Fruit fly (Drosophila melanogaster) whole organism, pupa: ENCODE data around the gene CG34180.

Experiments used
- CG10348 ChIP-seq: fragments of 200-800 bp; sonication (Bioruptor generic); IDR thresholded peaks from 2 replicates; pipeline ENCODE4 v1.3.6; 2022; ENCODE audit warnings: missing biosample characterization, missing genetic modification characterization
- CG12605 ChIP-seq: fragments of 200-800 bp; sonication (Bioruptor generic); IDR thresholded peaks from 2 replicates; pipeline ENCODE4 v1.3.6; 2022; ENCODE audit warnings: missing biosample characterization, missing genetic modification characterization
- CG13204 ChIP-seq: fragments of 200-800 bp; sonication (Bioruptor generic); optimal IDR thresholded peaks from 2 replicates; lab custom pipeline; 2018; ENCODE audit warnings: missing biosample characterization, mild to moderate bottlenecking, missing genetic modification characterization, moderate library complexity
- CG14655 ChIP-seq: fragments of 200-800 bp; sonication (Bioruptor generic); optimal IDR thresholded peaks from 3 replicates; lab custom pipeline; 2017; ENCODE audit warnings: mild to moderate bottlenecking, missing biosample characterization, missing genetic modification reagents, missing genetic modification characterization
- CG15710 ChIP-seq: fragments of 200-800 bp; sonication (Bioruptor generic); optimal IDR thresholded peaks from 2 replicates; lab custom pipeline; 2018; ENCODE audit warnings: missing biosample characterization, mild to moderate bottlenecking, missing genetic modification characterization, moderate library complexity
- CG17806 ChIP-seq: fragments of 200-800 bp; sonication (Bioruptor generic); optimal IDR thresholded peaks from 2 replicates; lab custom pipeline; 2018; ENCODE audit warnings: missing biosample characterization, mild to moderate bottlenecking, missing genetic modification characterization, moderate library complexity
- CG32121 ChIP-seq: fragments of 200-800 bp; sonication (Bioruptor generic); IDR thresholded peaks from 2 replicates; pipeline ENCODE4 v1.3.6; 2022; ENCODE audit warnings: missing biosample characterization, missing genetic modification characterization
- CG34367 ChIP-seq: fragments of 200-800 bp; sonication (Bioruptor generic); optimal IDR thresholded peaks from 2 replicates; lab custom pipeline; 2018; ENCODE audit warnings: missing biosample characterization, mild to moderate bottlenecking, missing genetic modification characterization
- CG4496 ChIP-seq: fragments of 200-800 bp; sonication (Bioruptor generic); IDR thresholded peaks from 3 replicates; pipeline ENCODE4 v1.3.6; 2022; ENCODE audit warnings: missing biosample characterization, missing genetic modification characterization
- CG8159 ChIP-seq: fragments of 200-800 bp; sonication (Bioruptor generic); optimal IDR thresholded peaks from 3 replicates; lab custom pipeline; 2018; ENCODE audit warnings: missing biosample characterization, mild to moderate bottlenecking, missing genetic modification characterization, moderate library complexity
- CG8301 ChIP-seq: fragments of 200-800 bp; sonication (Bioruptor generic); optimal IDR thresholded peaks from 2 replicates; lab custom pipeline; 2018; ENCODE audit warnings: missing biosample characterization, mild to moderate bottlenecking, missing genetic modification characterization
- CG9948 ChIP-seq: fragments of 200-800 bp; sonication (Bioruptor generic); optimal IDR thresholded peaks from 2 replicates; lab custom pipeline; 2018; ENCODE audit warnings: missing biosample characterization, mild to moderate bottlenecking, missing genetic modification characterization, moderate library complexity
- D1 ChIP-seq: fragments of 200-800 bp; sonication (Bioruptor generic); optimal IDR thresholded peaks from 2 replicates; lab custom pipeline; 2018; ENCODE audit warnings: missing biosample characterization, mild to moderate bottlenecking, missing genetic modification characterization, moderate library complexity
- EcR ChIP-seq: fragments of 200-800 bp; sonication (Bioruptor generic); optimal IDR thresholded peaks from 3 replicates; lab custom pipeline; 2019; ENCODE audit warnings: missing biosample characterization, missing genetic modification characterization, mild to moderate bottlenecking, moderate library complexity, missing genetic modification reagents
- Ets98B ChIP-seq: fragments of 200-800 bp; sonication (Bioruptor generic); IDR thresholded peaks from 2 replicates; pipeline ENCODE4 v1.3.6; 2022; ENCODE audit warnings: missing biosample characterization, missing genetic modification characterization
- Pif1A ChIP-seq: fragments of 200-800 bp; sonication (Bioruptor generic); optimal IDR thresholded peaks from 3 replicates; lab custom pipeline; 2016; ENCODE audit warnings: missing biosample characterization, missing genetic modification characterization
- Pif1B ChIP-seq: fragments of 200-800 bp; sonication (Bioruptor generic); optimal IDR thresholded peaks from 3 replicates; lab custom pipeline; 2016; ENCODE audit warnings: missing biosample characterization, missing genetic modification characterization
- Snoo ChIP-seq: fragments of 200-800 bp; sonication (Bioruptor generic); optimal IDR thresholded peaks from 3 replicates; lab custom pipeline; 2017; ENCODE audit warnings: missing biosample characterization, mild to moderate bottlenecking, missing genetic modification characterization, inconsistent platforms
- fd96Ca ChIP-seq: fragments of 200-800 bp; sonication (Bioruptor generic); IDR thresholded peaks from 3 replicates; pipeline ENCODE4 v1.3.6; 2022; ENCODE audit warnings: missing biosample characterization, missing genetic modification characterization
- gl ChIP-seq: fragments of 200-800 bp; sonication (Bioruptor generic); optimal IDR thresholded peaks from 2 replicates; lab custom pipeline; 2018; ENCODE audit warnings: missing biosample characterization, mild to moderate bottlenecking, missing genetic modification characterization
- rn ChIP-seq: fragments of 200-800 bp; sonication (Bioruptor generic); IDR thresholded peaks from 2 replicates; pipeline ENCODE4 v1.3.6; 2022; ENCODE audit warnings: missing biosample characterization, missing genetic modification characterization

Gene CG34180

DNA sequence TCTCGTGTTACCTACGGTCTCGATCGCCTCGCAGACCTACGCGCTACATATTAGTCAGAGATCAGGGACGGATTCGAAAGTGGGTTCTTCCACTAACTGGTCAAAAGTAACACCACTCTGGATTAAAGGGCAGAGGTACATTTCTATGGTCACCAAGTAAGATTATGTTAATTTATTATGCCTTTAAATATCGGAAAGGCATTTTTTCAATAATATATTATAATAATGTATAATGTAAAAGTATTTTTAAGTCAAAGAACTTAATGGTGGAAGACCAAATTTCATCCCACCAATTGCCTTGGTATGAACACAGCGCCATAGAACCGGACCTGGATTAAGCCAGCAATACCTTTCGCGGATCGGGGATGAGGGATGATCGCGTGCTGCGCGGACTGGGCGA is 37.5 kb upstream of the CG34180 start:
- TF ChIP-seq CG4496 (GFP tag; lab: Robert Waterston, UW): 0 out of 3 replicates have a peak, but pooled peaks have one; percentile 20
- peak; percentile 32 for TF ChIP-seq gl (tag; lab: Kevin White, UChicago)
- TF ChIP-seq CG32121: no peak
- peak; percentile 65 for TF ChIP-seq Pif1A
- no peak for TF ChIP-seq rn (GFP tag; lab: Robert Waterston, UW)
- TF ChIP-seq Snoo (tag; lab: Kevin White, UChicago): peak; percentile 59
- peak; percentile 66 for TF ChIP-seq CG9948 (tag; lab: Kevin White, UChicago)
- peak; percentile 74 for TF ChIP-seq Pif1B (GFP tag; lab: Kevin White, UChicago)
- TF ChIP-seq EcR (GFP tag; lab: Kevin White, UChicago): no peak
- TF ChIP-seq CG17806 (tag; lab: Kevin White, UChicago): peak; percentile 76
- TF ChIP-seq CG12605 (GFP tag; lab: Robert Waterston, UW): no peak
- peak; percentile 83 for TF ChIP-seq CG8159 (tag; lab: Kevin White, UChicago)
- TF ChIP-seq CG14655: peak; percentile 77
- TF ChIP-seq CG13204 (GFP tag; lab: Kevin White, UChicago): peak; percentile 3
- TF ChIP-seq CG15710 (tag; lab: Kevin White, UChicago): peak; percentile 57
- TF ChIP-seq CG8301 (tag; lab: Kevin White, UChicago): peak; percentile 53
- no peak for TF ChIP-seq Ets98B (GFP tag; lab: Robert Waterston, UW)
- peak; percentile 40 for TF ChIP-seq CG34367
- TF ChIP-seq D1: peak; percentile 16
- TF ChIP-seq CG10348 (GFP tag; lab: Robert Waterston, UW): no peak
- peak; percentile 51; the same call in 2 of the 3 replicates for TF ChIP-seq fd96Ca (GFP tag; lab: Robert Waterston, UW)

DNA sequence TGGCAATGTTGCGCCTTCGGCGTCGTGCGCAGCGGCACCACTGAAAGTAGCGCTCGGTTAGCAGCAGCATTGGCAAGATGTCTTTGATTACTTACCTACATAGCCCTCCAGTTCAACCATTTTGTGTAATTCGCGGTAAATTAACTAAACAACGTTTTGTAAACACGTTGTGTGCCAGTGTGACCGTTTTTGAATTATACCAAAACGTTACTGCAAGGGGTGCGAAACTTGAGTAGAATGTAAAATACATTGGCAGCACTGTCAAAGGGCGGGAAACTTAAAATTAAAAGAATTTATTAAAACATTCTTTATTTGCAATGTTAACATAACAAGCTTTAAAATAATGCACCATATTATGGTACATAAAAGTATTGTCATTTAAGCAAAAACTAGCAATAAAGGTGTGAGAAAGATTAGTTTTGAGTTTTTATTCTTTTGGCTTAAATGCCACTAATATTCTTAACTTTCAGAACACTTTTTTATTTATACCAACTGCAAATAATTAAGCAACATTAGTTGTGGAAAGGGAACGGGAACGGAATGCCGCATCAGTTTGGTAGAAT is 35.9 kb upstream of the CG34180 start, which contains the start of gene CG9107:
Gene CG9107, minus strand, starts transcription at position 195 of the 563 bp plus-strand sequence.
- no peak for TF ChIP-seq CG17806 (tag; lab: Kevin White, UChicago)
- no peak for TF ChIP-seq gl (tag; lab: Kevin White, UChicago)
- TF ChIP-seq CG4496 (GFP tag; lab: Robert Waterston, UW): no peak
- no peak for TF ChIP-seq CG13204 (GFP tag; lab: Kevin White, UChicago)
- TF ChIP-seq CG12605 (GFP tag; lab: Robert Waterston, UW): no peak
- no peak for TF ChIP-seq Ets98B (GFP tag; lab: Robert Waterston, UW)
- no peak for TF ChIP-seq Pif1B (GFP tag; lab: Kevin White, UChicago)

DNA sequence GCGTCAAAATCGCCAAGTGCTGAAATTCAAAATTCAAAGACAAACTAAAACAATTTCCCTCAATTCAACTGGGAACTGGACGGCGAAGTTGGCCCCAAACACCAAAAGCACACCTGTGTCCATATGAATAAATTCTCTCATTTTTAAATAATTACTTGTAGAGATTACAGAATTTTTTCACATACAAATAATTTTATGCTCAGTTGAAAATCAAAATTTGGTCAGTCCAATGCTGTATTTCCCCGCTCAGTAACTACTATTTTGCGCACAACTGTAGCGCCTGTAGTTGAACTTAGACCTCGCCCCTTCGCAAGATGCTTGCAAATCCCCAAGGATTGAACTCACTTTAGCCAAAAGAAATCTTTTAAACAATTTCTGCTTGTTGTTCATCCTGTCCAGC is 31.6 kb upstream of the CG34180 start:
- TF ChIP-seq CG8301 (tag; lab: Kevin White, UChicago) (no peak), CG34367 (peak; percentile 2), CG14655 (no peak), CG32121 (no peak), EcR (GFP tag; lab: Kevin White, UChicago) (no peak), Pif1A (peak; percentile 6), CG12605 (GFP tag; lab: Robert Waterston, UW) (peak; percentile 33; the same call in 1 of the 2 replicates), CG9948 (tag; lab: Kevin White, UChicago) (no peak), fd96Ca (GFP tag; lab: Robert Waterston, UW) (no peak), CG17806 (tag; lab: Kevin White, UChicago) (no peak)

DNA sequence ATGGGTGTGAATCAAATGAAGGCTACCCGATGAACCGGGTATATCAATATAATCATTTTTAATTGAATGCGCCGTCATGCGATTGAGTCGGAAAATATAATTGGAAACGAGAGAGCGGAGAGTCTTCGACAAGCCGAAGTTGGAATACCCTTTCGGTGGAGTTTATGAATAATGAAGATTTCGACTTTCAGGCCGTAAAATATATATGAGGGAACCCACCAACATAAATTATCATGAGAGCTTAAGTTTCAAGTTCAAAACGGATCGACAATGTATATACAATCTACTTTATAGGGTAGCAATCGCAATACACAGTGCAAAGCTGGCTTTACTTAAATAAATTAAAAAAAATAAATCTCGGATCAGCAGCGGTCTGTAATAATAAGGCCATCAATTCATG is 28.5 kb upstream of the CG34180 start:
- TF ChIP-seq EcR (GFP tag; lab: Kevin White, UChicago) (peak; percentile 40), gl (tag; lab: Kevin White, UChicago) (no peak), CG13204 (GFP tag; lab: Kevin White, UChicago) (no peak), Pif1A (no peak), Ets98B (GFP tag; lab: Robert Waterston, UW) (peak; percentile 69), CG10348 (GFP tag; lab: Robert Waterston, UW) (no peak), CG14655 (no peak), CG12605 (GFP tag; lab: Robert Waterston, UW) (no peak), CG17806 (tag; lab: Kevin White, UChicago) (peak; percentile 44), CG15710 (tag; lab: Kevin White, UChicago) (peak; percentile 56), CG8159 (tag; lab: Kevin White, UChicago) (peak; percentile 69), CG34367 (peak; percentile 45), CG4496 (GFP tag; lab: Robert Waterston, UW) (peak; percentile 60; the same call in 1 of the 3 replicates), Pif1B (GFP tag; lab: Kevin White, UChicago) (no peak), CG8301 (tag; lab: Kevin White, UChicago) (no peak), CG9948 (tag; lab: Kevin White, UChicago) (peak; percentile 29), fd96Ca (GFP tag; lab: Robert Waterston, UW) (peak; percentile 28; the same call in 1 of the 3 replicates), D1 (no peak), CG32121 (no peak), rn (GFP tag; lab: Robert Waterston, UW) (no peak), Snoo (tag; lab: Kevin White, UChicago) (no peak)

DNA sequence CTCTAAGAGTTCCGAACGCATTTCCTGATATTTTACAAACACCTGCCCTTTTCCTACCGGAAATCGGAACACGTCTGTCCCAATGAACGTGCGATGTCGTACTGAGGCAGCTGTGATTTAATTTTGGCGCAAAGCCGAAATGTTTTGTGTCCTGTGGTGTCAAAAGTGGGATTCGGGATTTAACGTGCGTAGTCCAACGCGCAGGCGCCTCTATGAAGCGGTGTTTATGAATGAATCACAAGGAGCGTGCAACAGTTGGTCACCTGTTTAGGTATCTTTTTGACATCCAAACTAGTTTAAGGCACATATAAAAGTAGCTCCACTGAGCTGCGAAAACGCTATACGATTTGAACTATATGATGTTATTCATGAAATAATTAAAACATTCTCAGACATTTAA is 26.0 kb upstream of the CG34180 start, which contains the start of gene CG9109:
Gene CG9109, minus strand, starts transcription at position 80 of the 400 bp plus-strand sequence.
- TF ChIP-seq CG12605 (GFP tag; lab: Robert Waterston, UW): peak; percentile 40; the same call in 1 of the 2 replicates
- no peak for TF ChIP-seq Ets98B (GFP tag; lab: Robert Waterston, UW)
- TF ChIP-seq, all 21 proteins: peak for 1

DNA sequence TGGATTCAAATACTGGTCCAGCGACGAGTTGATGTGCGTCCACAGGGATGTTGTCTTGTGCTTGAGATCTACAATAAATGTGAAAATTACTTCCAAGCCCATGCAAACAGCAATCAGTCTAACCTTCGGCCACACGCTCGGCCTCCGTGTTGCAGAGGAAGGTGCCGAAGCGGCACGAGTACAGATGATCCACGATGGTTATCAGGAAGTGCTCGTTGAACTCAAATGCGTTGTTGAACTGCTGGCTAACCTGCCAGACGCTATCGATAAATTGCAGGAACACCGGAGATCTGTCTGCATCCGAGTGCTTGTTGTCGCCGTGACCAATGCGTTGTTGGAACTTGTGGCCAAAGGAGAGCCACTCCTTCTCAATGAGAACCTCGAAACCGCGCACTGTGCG is 25.2 kb upstream of the CG34180 start:
- TF ChIP-seq D1 (no peak), CG15710 (tag; lab: Kevin White, UChicago) (no peak), CG12605 (GFP tag; lab: Robert Waterston, UW) (no peak), CG10348 (GFP tag; lab: Robert Waterston, UW) (no peak), CG13204 (GFP tag; lab: Kevin White, UChicago) (no peak), Pif1A (no peak), CG34367 (no peak), CG17806 (tag; lab: Kevin White, UChicago) (no peak)
